Worm (Caenorhabditis elegans) whole organism, early embryonic: Measurements from ENCODE around the gene F21C10.11.

ENCODE experiments used
- B0310.2 ChIP-seq: sonication (generic microtip); optimal IDR thresholded peaks from 2 replicates; lab custom pipeline; 2016; ENCODE audit warnings: mild to moderate bottlenecking, missing genetic modification characterization, missing compliant biosample characterization
- F13C5.2 ChIP-seq: sonication (generic microtip); optimal IDR thresholded peaks from 2 replicates; lab custom pipeline; 2017; ENCODE audit warnings: mild to moderate bottlenecking, missing genetic modification characterization, inconsistent platforms, missing compliant biosample characterization
- ama-1 ChIP-seq: fragments of 150-350 bp; optimal IDR thresholded peaks from 2 replicates; lab custom pipeline; 2014
- ceh-36 ChIP-seq: sonication (generic microtip); optimal IDR thresholded peaks from 2 replicates; lab custom pipeline; 2016; ENCODE audit warnings: missing genetic modification characterization, inconsistent platforms, missing compliant biosample characterization
- flt-1 ChIP-seq: fragments of 200-800 bp; sonication (Bioruptor generic); IDR thresholded peaks from 2 replicates; pipeline ENCODE4 v1.3.6; 2022; ENCODE audit warnings: missing genetic modification characterization, missing compliant biosample characterization
- hmbx-1 ChIP-seq: sonication (generic microtip); optimal IDR thresholded peaks from 2 replicates; lab custom pipeline; 2016; ENCODE audit warnings: mild to moderate bottlenecking, missing genetic modification characterization, missing compliant biosample characterization
- hmg-4 ChIP-seq: fragments of 200-800 bp; sonication (Bioruptor generic); optimal IDR thresholded peaks from 2 replicates; lab custom pipeline; 2018; ENCODE audit warnings: mild to moderate bottlenecking, missing genetic modification characterization, missing compliant biosample characterization
- hnd-1 ChIP-seq: sonication (generic microtip); optimal IDR thresholded peaks from 2 replicates; lab custom pipeline; 2016; ENCODE audit warnings: missing genetic modification characterization, missing compliant biosample characterization
- scrt-1 ChIP-seq: fragments of 200-800 bp; sonication (Bioruptor generic); IDR thresholded peaks from 2 replicates; pipeline ENCODE4 v1.3.6; 2022; ENCODE audit warnings: missing genetic modification characterization, missing compliant biosample characterization
- sea-1 ChIP-seq: fragments of 200-800 bp; sonication (Bioruptor generic); conservative IDR thresholded peaks from 2 replicates; pipeline ENCODE4 v1.3.6; 2022; ENCODE audit warnings: missing genetic modification characterization, missing compliant biosample characterization
- tbx-11 ChIP-seq: fragments of 200-800 bp; sonication (Bioruptor generic); IDR thresholded peaks from 2 replicates; pipeline ENCODE4 v1.3.6; 2022; ENCODE audit warnings: missing genetic modification characterization, missing compliant biosample characterization
- tbx-37 ChIP-seq: fragments of 200-800 bp; sonication (Bioruptor generic); conservative IDR thresholded peaks from 2 replicates; pipeline ENCODE4 v1.3.6; 2022; ENCODE audit warnings: missing genetic modification reagents, missing genetic modification characterization, missing compliant biosample characterization
- tra-4 ChIP-seq: sonication (generic microtip); optimal IDR thresholded peaks from 2 replicates; lab custom pipeline; 2017; ENCODE audit warnings: missing genetic modification characterization, missing compliant biosample characterization

- TF ChIP-seq tra-4 (no peak), hmbx-1 (no peak), B0310.2 (tag; lab: Kevin White, UChicago) (no peak), sea-1 (no peak), ama-1 (lab: Kevin White, UChicago) (no peak), scrt-1 (GFP tag; lab: Robert Waterston, UW) (no peak), tbx-37 (GFP tag; lab: Robert Waterston, UW) (no peak), F13C5.2 (tag; lab: Kevin White, UChicago) (no peak), flt-1 (GFP tag; lab: Robert Waterston, UW) (no peak), hnd-1 (tag; lab: Kevin White, UChicago) (no peak), hmg-4 (GFP tag; lab: Kevin White, UChicago) (no peak), ceh-36 (tag; lab: Kevin White, UChicago) (no peak), tbx-11 (GFP tag; lab: Robert Waterston, UW) (no peak)
These were observed 32.3 kb downstream of the F21C10.11 start for ce11 chrV:9155616-9156015.
